Fruit fly (Drosophila melanogaster) whole organism, pupa: ENCODE data around the gene Abl.

Experiments
- CG10348 ChIP-seq: fragments of 200-800 bp; sonication (Bioruptor generic); IDR thresholded peaks from 2 replicates; pipeline ENCODE4 v1.3.6; 2022; ENCODE audit warnings: missing biosample characterization, missing genetic modification characterization
- CG12605 ChIP-seq: fragments of 200-800 bp; sonication (Bioruptor generic); IDR thresholded peaks from 2 replicates; pipeline ENCODE4 v1.3.6; 2022; ENCODE audit warnings: missing biosample characterization, missing genetic modification characterization
- CG13204 ChIP-seq: fragments of 200-800 bp; sonication (Bioruptor generic); optimal IDR thresholded peaks from 2 replicates; lab custom pipeline; 2018; ENCODE audit warnings: missing biosample characterization, mild to moderate bottlenecking, missing genetic modification characterization, moderate library complexity
- CG14655 ChIP-seq: fragments of 200-800 bp; sonication (Bioruptor generic); optimal IDR thresholded peaks from 3 replicates; lab custom pipeline; 2017; ENCODE audit warnings: mild to moderate bottlenecking, missing biosample characterization, missing genetic modification reagents, missing genetic modification characterization
- CG15710 ChIP-seq: fragments of 200-800 bp; sonication (Bioruptor generic); optimal IDR thresholded peaks from 2 replicates; lab custom pipeline; 2018; ENCODE audit warnings: missing biosample characterization, mild to moderate bottlenecking, missing genetic modification characterization, moderate library complexity
- CG17806 ChIP-seq: fragments of 200-800 bp; sonication (Bioruptor generic); optimal IDR thresholded peaks from 2 replicates; lab custom pipeline; 2018; ENCODE audit warnings: missing biosample characterization, mild to moderate bottlenecking, missing genetic modification characterization, moderate library complexity
- CG32121 ChIP-seq: fragments of 200-800 bp; sonication (Bioruptor generic); IDR thresholded peaks from 2 replicates; pipeline ENCODE4 v1.3.6; 2022; ENCODE audit warnings: missing biosample characterization, missing genetic modification characterization
- CG34367 ChIP-seq: fragments of 200-800 bp; sonication (Bioruptor generic); optimal IDR thresholded peaks from 2 replicates; lab custom pipeline; 2018; ENCODE audit warnings: missing biosample characterization, mild to moderate bottlenecking, missing genetic modification characterization
- CG4496 ChIP-seq: fragments of 200-800 bp; sonication (Bioruptor generic); IDR thresholded peaks from 3 replicates; pipeline ENCODE4 v1.3.6; 2022; ENCODE audit warnings: missing biosample characterization, missing genetic modification characterization
- CG8159 ChIP-seq: fragments of 200-800 bp; sonication (Bioruptor generic); optimal IDR thresholded peaks from 3 replicates; lab custom pipeline; 2018; ENCODE audit warnings: missing biosample characterization, mild to moderate bottlenecking, missing genetic modification characterization, moderate library complexity
- CG8301 ChIP-seq: fragments of 200-800 bp; sonication (Bioruptor generic); optimal IDR thresholded peaks from 2 replicates; lab custom pipeline; 2018; ENCODE audit warnings: missing biosample characterization, mild to moderate bottlenecking, missing genetic modification characterization
- CG9948 ChIP-seq: fragments of 200-800 bp; sonication (Bioruptor generic); optimal IDR thresholded peaks from 2 replicates; lab custom pipeline; 2018; ENCODE audit warnings: missing biosample characterization, mild to moderate bottlenecking, missing genetic modification characterization, moderate library complexity
- D1 ChIP-seq: fragments of 200-800 bp; sonication (Bioruptor generic); optimal IDR thresholded peaks from 2 replicates; lab custom pipeline; 2018; ENCODE audit warnings: missing biosample characterization, mild to moderate bottlenecking, missing genetic modification characterization, moderate library complexity
- EcR ChIP-seq: fragments of 200-800 bp; sonication (Bioruptor generic); optimal IDR thresholded peaks from 3 replicates; lab custom pipeline; 2019; ENCODE audit warnings: missing biosample characterization, missing genetic modification characterization, mild to moderate bottlenecking, moderate library complexity, missing genetic modification reagents
- Ets98B ChIP-seq: fragments of 200-800 bp; sonication (Bioruptor generic); IDR thresholded peaks from 2 replicates; pipeline ENCODE4 v1.3.6; 2022; ENCODE audit warnings: missing biosample characterization, missing genetic modification characterization
- Pif1A ChIP-seq: fragments of 200-800 bp; sonication (Bioruptor generic); optimal IDR thresholded peaks from 3 replicates; lab custom pipeline; 2016; ENCODE audit warnings: missing biosample characterization, missing genetic modification characterization
- Pif1B ChIP-seq: fragments of 200-800 bp; sonication (Bioruptor generic); optimal IDR thresholded peaks from 3 replicates; lab custom pipeline; 2016; ENCODE audit warnings: missing biosample characterization, missing genetic modification characterization
- Snoo ChIP-seq: fragments of 200-800 bp; sonication (Bioruptor generic); optimal IDR thresholded peaks from 3 replicates; lab custom pipeline; 2017; ENCODE audit warnings: missing biosample characterization, mild to moderate bottlenecking, missing genetic modification characterization, inconsistent platforms
- fd96Ca ChIP-seq: fragments of 200-800 bp; sonication (Bioruptor generic); IDR thresholded peaks from 3 replicates; pipeline ENCODE4 v1.3.6; 2022; ENCODE audit warnings: missing biosample characterization, missing genetic modification characterization
- gl ChIP-seq: fragments of 200-800 bp; sonication (Bioruptor generic); optimal IDR thresholded peaks from 2 replicates; lab custom pipeline; 2018; ENCODE audit warnings: missing biosample characterization, mild to moderate bottlenecking, missing genetic modification characterization
- rn ChIP-seq: fragments of 200-800 bp; sonication (Bioruptor generic); IDR thresholded peaks from 2 replicates; pipeline ENCODE4 v1.3.6; 2022; ENCODE audit warnings: missing biosample characterization, missing genetic modification characterization

Abl gene

DNA sequence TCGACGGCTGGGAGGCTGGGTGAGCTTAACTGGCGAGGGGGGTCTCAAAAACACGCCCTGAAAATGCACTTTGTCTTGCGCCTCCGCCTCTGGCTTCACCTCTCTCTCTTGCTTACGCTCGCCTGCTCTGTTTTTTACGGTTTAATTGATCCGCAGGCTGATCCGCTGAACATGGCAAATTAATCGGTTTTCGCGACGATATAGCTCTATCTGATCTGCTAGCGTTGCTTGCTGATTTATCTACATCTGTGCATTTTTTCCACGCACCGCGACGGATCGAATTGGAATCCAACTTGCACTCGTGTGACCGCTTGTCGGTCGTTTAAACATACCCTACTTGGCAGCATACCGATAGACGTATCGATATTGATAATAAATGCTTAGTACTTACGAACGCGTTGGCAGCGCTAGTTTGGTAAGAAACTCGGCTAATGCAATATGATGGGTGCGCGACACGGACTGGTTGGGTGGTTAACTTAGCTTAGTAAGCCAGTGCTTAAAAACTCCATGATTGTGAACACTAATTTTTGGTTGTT lies at the start of gene Abl:
Gene Abl, minus strand, starts transcription at position 305 of the 536 bp plus-strand sequence.
- TF ChIP-seq CG34367 (tag; lab: Kevin White, UChicago) = no peak
- TF ChIP-seq CG13204 (GFP tag; lab: Kevin White, UChicago) = peak; percentile 47
- no peak for TF ChIP-seq Pif1A (GFP tag; lab: Kevin White, UChicago)
- peak; percentile 72 for TF ChIP-seq CG12605 (GFP tag; lab: Robert Waterston, UW)
- TF ChIP-seq Ets98B (GFP tag; lab: Robert Waterston, UW) = peak; percentile 65
- no peak for TF ChIP-seq rn
- TF ChIP-seq CG8301 (tag; lab: Kevin White, UChicago) = no peak
- TF ChIP-seq CG17806 (tag; lab: Kevin White, UChicago) = no peak
- peak; percentile 20 for TF ChIP-seq D1
- no peak for TF ChIP-seq CG9948 (tag; lab: Kevin White, UChicago)
- 0 out of 3 replicates have a peak, but pooled peaks have one; percentile 30 for TF ChIP-seq CG4496
- TF ChIP-seq EcR = peak; percentile 33
- TF ChIP-seq CG32121 (GFP tag; lab: Robert Waterston, UW) = peak; percentile 29; the same call in 1 of the 2 replicates
- TF ChIP-seq CG8159 (tag; lab: Kevin White, UChicago) = peak; percentile 42
- TF ChIP-seq fd96Ca (GFP tag; lab: Robert Waterston, UW) = no peak
- TF ChIP-seq CG10348 (GFP tag; lab: Robert Waterston, UW) = no peak
- no peak for TF ChIP-seq CG15710 (tag; lab: Kevin White, UChicago)
- peak; percentile 29 for TF ChIP-seq CG14655 (GFP tag; lab: Kevin White, UChicago)
- TF ChIP-seq gl (tag; lab: Kevin White, UChicago) = peak; percentile 38
- no peak for TF ChIP-seq Pif1B (GFP tag; lab: Kevin White, UChicago)
- peak; percentile 28 for TF ChIP-seq Snoo (tag; lab: Kevin White, UChicago)

dm6 chr3L:16697069-16697468 lies 49.4 kb upstream of the Abl start:
- TF ChIP-seq Pif1B (GFP tag; lab: Kevin White, UChicago) (no peak), gl (tag; lab: Kevin White, UChicago) (no peak), Pif1A (GFP tag; lab: Kevin White, UChicago) (no peak), CG4496 (peak; percentile 23; the same call in 1 of the 3 replicates), Ets98B (GFP tag; lab: Robert Waterston, UW) (peak; percentile 40; the same call in 1 of the 2 replicates), CG15710 (tag; lab: Kevin White, UChicago) (no peak), CG10348 (GFP tag; lab: Robert Waterston, UW) (no peak), CG12605 (GFP tag; lab: Robert Waterston, UW) (no peak), CG8159 (tag; lab: Kevin White, UChicago) (peak; percentile 5), fd96Ca (GFP tag; lab: Robert Waterston, UW) (0 out of 3 replicates have a peak, but pooled peaks have one; percentile 28), EcR (no peak), CG14655 (GFP tag; lab: Kevin White, UChicago) (peak; percentile 35), CG8301 (tag; lab: Kevin White, UChicago) (peak; percentile 22), CG32121 (GFP tag; lab: Robert Waterston, UW) (0 out of 2 replicates have a peak, but pooled peaks have one; percentile 39), CG9948 (tag; lab: Kevin White, UChicago) (no peak), CG34367 (tag; lab: Kevin White, UChicago) (no peak), rn (no peak), CG13204 (GFP tag; lab: Kevin White, UChicago) (no peak), CG17806 (tag; lab: Kevin White, UChicago) (peak; percentile 6), D1 (no peak), Snoo (tag; lab: Kevin White, UChicago) (no peak)

- TF ChIP-seq fd96Ca (GFP tag; lab: Robert Waterston, UW) (no peak), gl (tag; lab: Kevin White, UChicago) (no peak), CG14655 (GFP tag; lab: Kevin White, UChicago) (no peak), rn (no peak), CG8301 (tag; lab: Kevin White, UChicago) (no peak), EcR (peak; percentile 61)
Observed at dm6 chr3L:16695076-16695847, 47.6 kb upstream of the Abl start.

- TF ChIP-seq rn (no peak), EcR (peak; percentile 42)
Observed at dm6 chr3L:16693844-16694243, 46.2 kb upstream of the Abl start.

DNA sequence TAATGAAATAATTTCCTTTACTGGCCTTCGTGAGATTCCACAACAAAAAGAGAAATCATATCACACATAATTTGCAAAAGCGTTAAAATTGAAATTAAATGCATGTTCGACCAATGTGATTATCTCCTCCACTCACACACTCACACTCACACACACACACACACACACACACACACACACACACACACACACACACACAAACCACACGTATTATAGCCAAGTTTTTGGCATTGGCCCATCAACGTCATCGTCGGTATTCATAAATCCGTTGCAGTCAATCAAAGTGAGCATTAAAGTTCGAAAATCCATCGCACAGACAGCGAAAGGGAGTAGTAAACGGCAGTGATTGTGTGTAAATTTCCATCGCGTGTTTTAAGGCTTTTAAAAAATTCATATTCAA lies 42.4 kb upstream of the Abl start:
- TF ChIP-seq CG4496 (no peak), CG8159 (tag; lab: Kevin White, UChicago) (no peak), CG14655 (GFP tag; lab: Kevin White, UChicago) (no peak), Pif1A (GFP tag; lab: Kevin White, UChicago) (no peak), gl (tag; lab: Kevin White, UChicago) (no peak)
- TF ChIP-seq, all 21 proteins: peak for 0

- no peak for TF ChIP-seq Pif1A (GFP tag; lab: Kevin White, UChicago)
- peak; percentile 4 for TF ChIP-seq gl (tag; lab: Kevin White, UChicago)
- 0 out of 3 replicates have a peak, but pooled peaks have one; percentile 13 for TF ChIP-seq fd96Ca (GFP tag; lab: Robert Waterston, UW)
- TF ChIP-seq CG17806 (tag; lab: Kevin White, UChicago) = no peak
Observed at dm6 chr3L:16689491-16689890, 41.8 kb upstream of the Abl start.
